Worm (Caenorhabditis elegans) whole organism, L2 larva: ENCODE results near the gene Y47D3A.1.

ENCODE experiments used
- C34F6.9 ChIP-seq: fragments of 150-350 bp; optimal IDR thresholded peaks from 2 replicates; lab custom pipeline; 2014; ENCODE audit warnings: missing biosample characterization, missing genetic modification characterization
- F13H6.1 ChIP-seq: sonication (generic microtip); optimal IDR thresholded peaks from 2 replicates; lab custom pipeline; 2016; ENCODE audit warnings: missing genetic modification characterization, missing compliant biosample characterization
- R02D3.7 ChIP-seq: fragments of 150-350 bp; optimal IDR thresholded peaks from 2 replicates; lab custom pipeline; 2014; ENCODE audit warnings: missing biosample characterization, missing genetic modification characterization
- Y55F3AM.14 ChIP-seq: fragments of 200-800 bp; sonication (Bioruptor generic); optimal IDR thresholded peaks from 2 replicates; lab custom pipeline; 2018; ENCODE audit warnings: mild to moderate bottlenecking, missing genetic modification characterization, missing compliant biosample characterization
- ZK546.5 ChIP-seq: sonication (generic microtip); optimal IDR thresholded peaks from 2 replicates; lab custom pipeline; 2017; ENCODE audit warnings: missing biosample characterization, missing genetic modification characterization
- alr-1 ChIP-seq: fragments of 150-350 bp; optimal IDR thresholded peaks from 2 replicates; lab custom pipeline; 2014; ENCODE audit warnings: missing biosample characterization, missing genetic modification characterization
- aly-2 ChIP-seq: fragments of 150-350 bp; optimal IDR thresholded peaks from 2 replicates; lab custom pipeline; 2014; ENCODE audit warnings: missing biosample characterization, missing genetic modification characterization
- ama-1 ChIP-seq: fragments of 150-350 bp; optimal IDR thresholded peaks from 2 replicates; lab custom pipeline; 2018; ENCODE audit warnings: inconsistent platforms
- blmp-1 ChIP-seq: sonication (generic microtip); optimal IDR thresholded peaks from 2 replicates; lab custom pipeline; 2017; ENCODE audit warnings: missing genetic modification characterization, mild to moderate bottlenecking, missing compliant biosample characterization, antibody characterized with exemption, moderate library complexity; ENCODE audit not compliant: insufficient read depth
- ceh-16 ChIP-seq: fragments of 150-350 bp; optimal IDR thresholded peaks from 2 replicates; lab custom pipeline; 2014; ENCODE audit warnings: missing biosample characterization, missing genetic modification characterization
- ceh-82 ChIP-seq: fragments of 150-350 bp; optimal IDR thresholded peaks from 2 replicates; lab custom pipeline; 2014; ENCODE audit warnings: missing biosample characterization, missing genetic modification characterization
- crh-2 ChIP-seq: sonication (generic microtip); optimal IDR thresholded peaks from 2 replicates; lab custom pipeline; 2017; ENCODE audit warnings: missing biosample characterization, missing genetic modification characterization
- dmd-4 ChIP-seq: sonication (generic microtip); optimal IDR thresholded peaks from 2 replicates; lab custom pipeline; 2017; ENCODE audit warnings: missing biosample characterization, missing genetic modification characterization
- egl-27 ChIP-seq: sonication (generic microtip); optimal IDR thresholded peaks from 3 replicates; lab custom pipeline; 2017; ENCODE audit warnings: missing biosample characterization, missing genetic modification reagents, missing genetic modification characterization
- elt-1 ChIP-seq: fragments of 150-350 bp; optimal IDR thresholded peaks from 2 replicates; lab custom pipeline; 2014; ENCODE audit warnings: missing biosample characterization, missing genetic modification characterization
- elt-3 ChIP-seq: sonication (generic microtip); optimal IDR thresholded peaks from 2 replicates; lab custom pipeline; 2017; ENCODE audit warnings: missing biosample characterization, missing genetic modification characterization
- fos-1 ChIP-seq: fragments of 150-350 bp; optimal IDR thresholded peaks from 2 replicates; lab custom pipeline; 2014; ENCODE audit warnings: missing biosample characterization, missing genetic modification characterization
- gmeb-1 ChIP-seq: fragments of 150-350 bp; optimal IDR thresholded peaks from 2 replicates; lab custom pipeline; 2014; ENCODE audit warnings: missing biosample characterization, missing genetic modification characterization
- lin-11 ChIP-seq: fragments of 150-350 bp; sonication (generic microtip); optimal IDR thresholded peaks from 2 replicates; lab custom pipeline; 2014; ENCODE audit warnings: missing biosample characterization, missing genetic modification characterization, inconsistent platforms, mixed read lengths
- lin-13 ChIP-seq: fragments of 150-350 bp; optimal IDR thresholded peaks from 2 replicates; lab custom pipeline; 2014; ENCODE audit warnings: missing biosample characterization, missing genetic modification reagents, missing genetic modification characterization
- lin-39 ChIP-seq: fragments of 150-350 bp; optimal IDR thresholded peaks from 2 replicates; lab custom pipeline; 2014; ENCODE audit warnings: missing biosample characterization, missing genetic modification reagents, missing genetic modification characterization
- lsy-2 ChIP-seq, 2 experiments: fragments of 150-350 bp in 1 of 2; sonication (generic microtip) in 1 of 2; optimal IDR thresholded peaks; 2 replicates each; lab custom pipeline; 2014 to 2017; ENCODE audit warnings: missing biosample characterization in 2 of 2, missing genetic modification characterization in 2 of 2
- mab-5 ChIP-seq: fragments of 150-350 bp; optimal IDR thresholded peaks from 2 replicates; lab custom pipeline; 2014; ENCODE audit warnings: missing biosample characterization, missing genetic modification characterization
- mbf-1 ChIP-seq: sonication (generic microtip); optimal IDR thresholded peaks from 2 replicates; lab custom pipeline; 2017; ENCODE audit warnings: missing biosample characterization, missing genetic modification characterization
- mdl-1 ChIP-seq, 2 experiments: fragments of 150-350 bp in 1 of 2; sonication (generic microtip) in 1 of 2; optimal IDR thresholded peaks; 2 replicates each; lab custom pipeline; 2017; ENCODE audit warnings: missing biosample characterization in 2 of 2, missing genetic modification characterization in 2 of 2
- nhr-10 ChIP-seq: sonication (generic microtip); optimal IDR thresholded peaks from 2 replicates; lab custom pipeline; 2017; ENCODE audit warnings: missing biosample characterization, missing genetic modification characterization
- nhr-11 ChIP-seq: fragments of 150-350 bp; optimal IDR thresholded peaks from 2 replicates; lab custom pipeline; 2014; ENCODE audit warnings: missing biosample characterization, missing genetic modification characterization
- nhr-12 ChIP-seq: fragments of 150-350 bp; optimal IDR thresholded peaks from 2 replicates; lab custom pipeline; 2014; ENCODE audit warnings: missing biosample characterization, missing genetic modification characterization
- nhr-129 ChIP-seq: fragments of 150-350 bp; optimal IDR thresholded peaks from 2 replicates; lab custom pipeline; 2014; ENCODE audit warnings: missing biosample characterization, missing genetic modification characterization
- nhr-21 ChIP-seq: fragments of 150-350 bp; optimal IDR thresholded peaks from 2 replicates; lab custom pipeline; 2014; ENCODE audit warnings: missing biosample characterization, missing genetic modification characterization
- nhr-23 ChIP-seq: fragments of 150-350 bp; optimal IDR thresholded peaks from 2 replicates; lab custom pipeline; 2014; ENCODE audit warnings: missing biosample characterization, missing genetic modification reagents, missing genetic modification characterization
- nhr-237 ChIP-seq: fragments of 150-350 bp; optimal IDR thresholded peaks from 2 replicates; lab custom pipeline; 2014; ENCODE audit warnings: missing biosample characterization, missing genetic modification characterization
- nhr-25 ChIP-seq: fragments of 150-350 bp; sonication (generic microtip); optimal IDR thresholded peaks from 3 replicates; lab custom pipeline; 2014; ENCODE audit warnings: missing biosample characterization, missing genetic modification characterization
- nhr-6 ChIP-seq: fragments of 150-350 bp; optimal IDR thresholded peaks from 2 replicates; lab custom pipeline; 2014; ENCODE audit warnings: missing biosample characterization, missing genetic modification characterization
- nhr-77 ChIP-seq: fragments of 150-350 bp; optimal IDR thresholded peaks from 2 replicates; lab custom pipeline; 2014; ENCODE audit warnings: missing biosample characterization, missing genetic modification characterization
- peb-1 ChIP-seq: fragments of 150-350 bp; optimal IDR thresholded peaks from 2 replicates; lab custom pipeline; 2014; ENCODE audit warnings: missing biosample characterization, missing genetic modification characterization
- sem-4 ChIP-seq: fragments of 150-350 bp; optimal IDR thresholded peaks from 2 replicates; lab custom pipeline; 2014; ENCODE audit warnings: missing biosample characterization, missing genetic modification reagents, missing genetic modification characterization
- skn-1 ChIP-seq: sonication (generic microtip); optimal IDR thresholded peaks from 2 replicates; lab custom pipeline; 2017; ENCODE audit warnings: missing biosample characterization, missing genetic modification characterization
- sma-3 ChIP-seq: sonication (generic microtip); optimal IDR thresholded peaks from 2 replicates; lab custom pipeline; 2016; ENCODE audit warnings: missing genetic modification reagents, missing genetic modification characterization, missing compliant biosample characterization
- sma-9 ChIP-seq, 2 experiments: fragments of 150-350 bp in 1 of 2; sonication (generic microtip) in 1 of 2; optimal IDR thresholded peaks; 2 replicates each; lab custom pipeline; 2014 to 2016; ENCODE audit warnings: missing genetic modification characterization in 2 of 2, mild to moderate bottlenecking in 1 of 2, missing biosample characterization in 1 of 2, missing compliant biosample characterization in 1 of 2, missing genetic modification reagents in 1 of 2, moderate library complexity in 1 of 2
- snpc-4 ChIP-seq: fragments of 150-350 bp; optimal IDR thresholded peaks from 2 replicates; lab custom pipeline; 2014; ENCODE audit warnings: missing biosample characterization, missing genetic modification characterization
- unc-39 ChIP-seq: fragments of 150-350 bp; optimal IDR thresholded peaks from 2 replicates; lab custom pipeline; 2014; ENCODE audit warnings: missing biosample characterization, missing genetic modification characterization
- unc-55 ChIP-seq: fragments of 150-350 bp; sonication (generic microtip); optimal IDR thresholded peaks from 3 replicates; lab custom pipeline; 2014; ENCODE audit warnings: missing biosample characterization, missing genetic modification reagents, missing genetic modification characterization
- unc-62 ChIP-seq: fragments of 150-350 bp; optimal IDR thresholded peaks from 2 replicates; lab custom pipeline; 2014; ENCODE audit warnings: missing biosample characterization, missing genetic modification reagents, missing genetic modification characterization
- zag-1 ChIP-seq: fragments of 150-350 bp; optimal IDR thresholded peaks from 2 replicates; lab custom pipeline; 2014; ENCODE audit warnings: missing biosample characterization, missing genetic modification characterization
- ztf-1 ChIP-seq: fragments of 200-800 bp; sonication (Bioruptor generic); conservative IDR thresholded peaks from 2 replicates; pipeline ENCODE4 v1.3.6; 2022; ENCODE audit warnings: missing genetic modification characterization, missing compliant biosample characterization
- ztf-11 ChIP-seq: sonication (generic microtip); optimal IDR thresholded peaks from 2 replicates; lab custom pipeline; 2017; ENCODE audit warnings: missing biosample characterization, missing genetic modification characterization
- ztf-4 ChIP-seq: fragments of 150-350 bp; optimal IDR thresholded peaks from 2 replicates; lab custom pipeline; 2014; ENCODE audit warnings: missing biosample characterization, missing genetic modification characterization

Gene Y47D3A.1

DNA sequence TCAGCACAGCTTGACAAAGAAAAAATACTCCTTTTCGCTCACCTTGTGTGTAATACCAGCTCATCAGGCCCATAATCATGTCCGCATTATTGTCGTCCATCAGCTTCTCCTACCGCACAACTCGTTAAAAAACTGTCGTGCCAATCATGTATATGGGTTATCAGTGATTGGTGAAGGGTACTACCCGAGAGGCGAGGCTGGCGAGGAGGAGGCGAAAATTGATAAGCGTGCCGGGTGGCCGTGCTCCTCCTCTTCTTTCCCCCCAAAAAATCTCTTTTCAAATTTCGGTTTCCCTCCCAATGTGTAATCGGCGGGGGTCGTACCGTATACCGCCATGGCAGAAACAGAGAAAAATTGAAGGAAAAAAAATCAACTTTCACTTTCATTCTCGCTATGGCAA lies 46.5 kb upstream of the Y47D3A.1 start:
- TF ChIP-seq Y55F3AM.14 (GFP tag; lab: Kevin White, UChicago) = no peak
- peak; percentile 14 for TF ChIP-seq fos-1 (tag; lab: Kevin White, UChicago)
- no peak for TF ChIP-seq mbf-1 (tag; lab: Kevin White, UChicago)
- TF ChIP-seq crh-2 = peak; percentile 6
- TF ChIP-seq unc-55 (GFP tag; lab: Kevin White, UChicago) = no peak
- TF ChIP-seq mab-5 (tag; lab: Kevin White, UChicago) = no peak

DNA sequence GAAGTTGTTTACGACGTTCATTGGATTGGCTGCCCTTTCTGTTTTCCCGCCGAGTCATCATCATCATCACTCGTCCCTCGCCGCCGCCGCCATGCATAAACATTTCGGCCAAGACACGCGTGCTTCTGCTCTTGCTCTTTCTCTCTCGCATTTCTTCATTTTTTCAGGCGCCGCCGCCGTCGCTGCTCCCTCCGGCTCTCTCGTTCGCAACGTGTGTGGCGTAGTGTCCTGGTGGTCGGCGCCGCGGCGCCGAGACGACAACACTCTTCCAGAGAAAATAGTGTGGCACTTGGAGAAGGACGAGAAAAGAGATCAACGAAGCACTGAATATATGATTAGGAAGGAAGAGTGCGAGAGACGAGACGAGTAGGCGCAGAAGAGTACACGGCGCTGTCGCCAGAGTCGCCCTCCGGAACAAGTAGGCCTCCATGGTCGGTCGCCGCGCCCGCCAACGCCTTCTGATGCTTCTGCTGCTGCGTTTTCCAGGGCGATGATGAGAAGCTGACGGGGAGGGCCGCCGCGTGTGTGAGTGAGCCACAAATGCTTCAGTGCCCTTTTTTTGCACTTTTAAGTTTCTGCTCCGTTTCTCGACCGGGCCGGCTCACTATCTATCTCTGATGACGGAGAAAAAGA lies 44.0 kb upstream of the Y47D3A.1 start:
- TF ChIP-seq skn-1 (tag; lab: Kevin White, UChicago) = no peak
- TF ChIP-seq nhr-21 (tag; lab: Kevin White, UChicago) = no peak
- no peak for TF ChIP-seq ama-1 (lab: Kevin White, UChicago)
- peak in 1 of 2 experiments; percentile 50 for TF ChIP-seq lsy-2 (tag; optimal IDR thresholded peaks at IDR 0.05; lab: Kevin White, UChicago)
- TF ChIP-seq zag-1 (tag; lab: Kevin White, UChicago) = peak; percentile 89
- TF ChIP-seq mab-5 (tag; lab: Kevin White, UChicago) = no peak
- TF ChIP-seq nhr-237 (tag; lab: Kevin White, UChicago) = no peak
- peak in 1 of 2 experiments; percentile 71 for TF ChIP-seq mdl-1 (tag; optimal IDR thresholded peaks at IDR 0.05; lab: Kevin White, UChicago)
- TF ChIP-seq ceh-82 (tag; lab: Kevin White, UChicago) = no peak
- TF ChIP-seq nhr-77 = no peak
- no peak for TF ChIP-seq nhr-12 (tag; lab: Kevin White, UChicago)
- TF ChIP-seq alr-1 (tag; lab: Kevin White, UChicago) = no peak
- TF ChIP-seq peb-1 (tag; lab: Kevin White, UChicago) = no peak
- no peak for TF ChIP-seq snpc-4 (tag; lab: Kevin White, UChicago)
- no peak for TF ChIP-seq mbf-1 (tag; lab: Kevin White, UChicago)
- no peak for TF ChIP-seq nhr-129 (tag; lab: Kevin White, UChicago)
- peak; percentile 40 for TF ChIP-seq sma-3 (GFP tag; lab: Kevin White, UChicago)
- peak; percentile 58 for TF ChIP-seq sma-9 (GFP tag; optimal IDR thresholded peaks at IDR 0.05; lab: Kevin White, UChicago)
- TF ChIP-seq sma-9 (tag; optimal IDR thresholded peaks at IDR 0.05; lab: Kevin White, UChicago) = no peak
- peak; percentile 64 for TF ChIP-seq fos-1 (tag; lab: Kevin White, UChicago)
- no peak for TF ChIP-seq unc-39 (tag; lab: Kevin White, UChicago)
- TF ChIP-seq nhr-11 = no peak
- TF ChIP-seq nhr-25 (tag; lab: Kevin White, UChicago) = no peak
- TF ChIP-seq ceh-16 (tag; lab: Kevin White, UChicago) = no peak
- TF ChIP-seq gmeb-1 (tag; lab: Kevin White, UChicago) = no peak
- TF ChIP-seq aly-2 (tag; lab: Kevin White, UChicago) = no peak
- no peak for TF ChIP-seq ZK546.5 (tag; lab: Kevin White, UChicago)
- no peak for TF ChIP-seq dmd-4
- peak; percentile 50 for TF ChIP-seq lin-11 (tag; lab: Kevin White, UChicago)
- TF ChIP-seq nhr-10 (tag; lab: Kevin White, UChicago) = no peak
- TF ChIP-seq nhr-23 (tag; lab: Kevin White, UChicago) = no peak
- no peak for TF ChIP-seq elt-3 (tag; lab: Kevin White, UChicago)
- peak; percentile 82 for TF ChIP-seq F13H6.1
- no peak for TF ChIP-seq unc-62
- TF ChIP-seq egl-27 (tag; lab: Kevin White, UChicago) = no peak
- TF ChIP-seq blmp-1 = no peak
- TF ChIP-seq R02D3.7 = no peak
- TF ChIP-seq elt-1 (tag; lab: Kevin White, UChicago) = no peak
- TF ChIP-seq nhr-6 (tag; lab: Kevin White, UChicago) = no peak
- peak; percentile 80 for TF ChIP-seq crh-2
- TF ChIP-seq lin-39 (tag; lab: Kevin White, UChicago) = no peak
- peak; percentile 32 for TF ChIP-seq sem-4
- TF ChIP-seq Y55F3AM.14 (GFP tag; lab: Kevin White, UChicago) = peak; percentile 40
- TF ChIP-seq ztf-1 (GFP tag; lab: Robert Waterston, UW) = no peak
- no peak for TF ChIP-seq ztf-4 (tag; lab: Kevin White, UChicago)
- TF ChIP-seq unc-55 (GFP tag; lab: Kevin White, UChicago) = peak; percentile 66
- TF ChIP-seq lin-13 = peak; percentile 32
- TF ChIP-seq ztf-11 = no peak
- TF ChIP-seq C34F6.9 (tag; lab: Kevin White, UChicago) = peak; percentile 67
